Fruit fly (Drosophila melanogaster) whole organism: ENCODE data around the gene CG15534.

Source experiments
- CG8478 ChIP-seq: fragments of >200 bp; optimal IDR thresholded peaks from 2 replicates; lab custom pipeline; 2018; ENCODE audit warnings: inconsistent platforms
- pan ChIP-seq: fragments of >200 bp; optimal IDR thresholded peaks from 2 replicates; lab custom pipeline; 2017
- psq ChIP-seq: fragments of >200 bp; optimal IDR thresholded peaks from 2 replicates; lab custom pipeline; 2017

dm6 chr3R:30388215-30388871 lies 43.5 kb upstream of the CG15534 start:
- TF ChIP-seq pan (lab: Kevin White, UChicago): no peak
- TF ChIP-seq CG8478: no peak
- no peak for TF ChIP-seq psq (lab: Kevin White, UChicago)
